Fruit fly (Drosophila melanogaster) whole organism, embryonic: ENCODE results near the gene CG16984.
A peak's percentile ranks its signal among the peaks of the same experiment; 100 is the strongest.

Source experiments
- Abd-B ChIP-seq: fragments of 200-800 bp; sonication (Bioruptor generic); optimal IDR thresholded peaks from 2 replicates; lab custom pipeline; 2018; ENCODE audit warnings: missing biosample characterization, mild to moderate bottlenecking, missing genetic modification characterization, moderate library complexity
- Atf3 ChIP-seq: fragments of 200-800 bp; sonication (Bioruptor generic); optimal IDR thresholded peaks from 3 replicates; lab custom pipeline; 2016; ENCODE audit warnings: missing biosample characterization, missing genetic modification characterization
- CG10462 ChIP-seq: fragments of 200-800 bp; sonication (Bioruptor generic); optimal IDR thresholded peaks from 2 replicates; lab custom pipeline; 2016; ENCODE audit warnings: missing biosample characterization, missing genetic modification characterization
- CG10565 ChIP-seq: fragments of 200-800 bp; sonication (Bioruptor generic); optimal IDR thresholded peaks from 3 replicates; lab custom pipeline; 2016; ENCODE audit warnings: missing biosample characterization, mild to moderate bottlenecking, missing genetic modification characterization
- CG12236 ChIP-seq: fragments of 200-800 bp; sonication (Bioruptor generic); optimal IDR thresholded peaks from 2 replicates; lab custom pipeline; 2016; ENCODE audit warnings: missing biosample characterization, missing genetic modification characterization
- CG13287 ChIP-seq: fragments of 200-800 bp; sonication (Bioruptor generic); IDR thresholded peaks from 2 replicates; pipeline ENCODE4 v1.3.6; 2022; ENCODE audit warnings: missing biosample characterization, missing genetic modification characterization; ENCODE audit not compliant: partially characterized antibody
- CG14860 ChIP-seq: fragments of 200-800 bp; sonication (Bioruptor generic); IDR thresholded peaks from 3 replicates; pipeline ENCODE4 v1.3.6; 2022; ENCODE audit warnings: missing biosample characterization, missing genetic modification characterization; ENCODE audit not compliant: partially characterized antibody
- CG14965 ChIP-seq: fragments of 200-800 bp; sonication (Bioruptor generic); optimal IDR thresholded peaks from 2 replicates; lab custom pipeline; 2016; ENCODE audit warnings: missing biosample characterization, missing genetic modification characterization, borderline replicate concordance
- CG17912 ChIP-seq: fragments of 200-800 bp; sonication (Bioruptor generic); optimal IDR thresholded peaks from 2 replicates; lab custom pipeline; 2018; ENCODE audit warnings: missing biosample characterization, mild to moderate bottlenecking, missing genetic modification characterization
- CG1832 ChIP-seq: fragments of 200-800 bp; sonication (Bioruptor generic); optimal IDR thresholded peaks from 2 replicates; lab custom pipeline; 2017; ENCODE audit warnings: missing biosample characterization, mild to moderate bottlenecking, missing genetic modification characterization, inconsistent platforms
- CG2199 ChIP-seq: fragments of 200-800 bp; sonication (Bioruptor generic); IDR thresholded peaks from 3 replicates; pipeline ENCODE4 v1.3.6; 2022; ENCODE audit warnings: missing biosample characterization, missing genetic modification characterization
- CG3065 ChIP-seq: fragments of 200-800 bp; sonication (Bioruptor generic); optimal IDR thresholded peaks from 2 replicates; lab custom pipeline; 2016; ENCODE audit warnings: missing biosample characterization, missing genetic modification characterization
- CG31441 ChIP-seq: fragments of 200-800 bp; sonication (Bioruptor generic); IDR thresholded peaks from 2 replicates; pipeline ENCODE4 v1.3.6; 2022; ENCODE audit warnings: missing biosample characterization, missing genetic modification characterization
- CG3281 ChIP-seq: fragments of 200-800 bp; sonication (Bioruptor generic); optimal IDR thresholded peaks from 3 replicates; lab custom pipeline; 2017; ENCODE audit warnings: missing biosample characterization, mild to moderate bottlenecking, missing genetic modification characterization
- CG5245 ChIP-seq: fragments of 200-800 bp; sonication (Bioruptor generic); optimal IDR thresholded peaks from 3 replicates; lab custom pipeline; 2016; ENCODE audit warnings: missing biosample characterization, missing genetic modification characterization
- CG9215 ChIP-seq: fragments of 200-800 bp; sonication (Bioruptor generic); IDR thresholded peaks from 2 replicates; pipeline ENCODE4 v1.3.6; 2022; ENCODE audit warnings: missing biosample characterization, missing genetic modification characterization
- CG9876 ChIP-seq: fragments of 200-800 bp; sonication (Bioruptor generic); optimal IDR thresholded peaks from 2 replicates; lab custom pipeline; 2016; ENCODE audit warnings: missing biosample characterization, missing genetic modification characterization
- Camta ChIP-seq: fragments of 200-800 bp; sonication (Bioruptor generic); optimal IDR thresholded peaks from 2 replicates; lab custom pipeline; 2016; ENCODE audit warnings: missing biosample characterization, missing genetic modification characterization
- Dp ChIP-seq: fragments of 200-800 bp; sonication (Bioruptor generic); optimal IDR thresholded peaks from 2 replicates; lab custom pipeline; 2018; ENCODE audit warnings: missing biosample characterization, mild to moderate bottlenecking, missing genetic modification characterization, moderate library complexity
- HLH3B ChIP-seq: fragments of 200-800 bp; sonication (Bioruptor generic); IDR thresholded peaks from 2 replicates; pipeline ENCODE4 v1.3.6; 2022; ENCODE audit warnings: missing biosample characterization, missing genetic modification characterization
- Hand ChIP-seq: fragments of 200-800 bp; sonication (Bioruptor generic); optimal IDR thresholded peaks from 2 replicates; lab custom pipeline; 2017; ENCODE audit warnings: mild to moderate bottlenecking, missing biosample characterization, missing genetic modification reagents, missing genetic modification characterization
- Ravus ChIP-seq: fragments of 200-800 bp; sonication (Bioruptor generic); IDR thresholded peaks from 2 replicates; pipeline ENCODE4 v1.3.6; 2022; ENCODE audit warnings: missing biosample characterization, missing genetic modification characterization
- Sox100B ChIP-seq: fragments of 200-800 bp; sonication (Bioruptor generic); optimal IDR thresholded peaks from 3 replicates; lab custom pipeline; 2018; ENCODE audit warnings: missing biosample characterization, mild to moderate bottlenecking, missing genetic modification characterization
- abd-A ChIP-seq: fragments of 200-800 bp; sonication (Bioruptor generic); optimal IDR thresholded peaks from 3 replicates; lab custom pipeline; 2019; ENCODE audit warnings: missing biosample characterization, mild to moderate bottlenecking, missing genetic modification characterization, moderate library complexity
- ash1 ChIP-seq: fragments of 200-800 bp; sonication (Bioruptor generic); optimal IDR thresholded peaks from 2 replicates; lab custom pipeline; 2018; ENCODE audit warnings: missing biosample characterization, mild to moderate bottlenecking, missing genetic modification characterization
- bcd ChIP-seq: fragments of 200-800 bp; sonication (Bioruptor generic); optimal IDR thresholded peaks from 2 replicates; lab custom pipeline; 2017; ENCODE audit warnings: missing biosample characterization, mild to moderate bottlenecking, missing genetic modification characterization
- bsh ChIP-seq, 2 experiments: fragments of 200-800 bp; sonication (Bioruptor generic); optimal IDR thresholded peaks; 2 replicates each; lab custom pipeline; 2017 to 2018; ENCODE audit warnings: mild to moderate bottlenecking in 2 of 2, missing biosample characterization in 2 of 2, missing genetic modification characterization in 2 of 2, moderate library complexity in 1 of 2
- chinmo ChIP-seq: fragments of 200-800 bp; sonication (Bioruptor generic); IDR thresholded peaks from 4 replicates; pipeline ENCODE4 v1.3.6; 2022; ENCODE audit warnings: missing biosample characterization, missing genetic modification characterization; ENCODE audit not compliant: partially characterized antibody
- croc ChIP-seq: fragments of 200-800 bp; sonication (Bioruptor generic); conservative IDR thresholded peaks from 3 replicates; pipeline ENCODE4 v1.3.6; 2022; ENCODE audit warnings: missing biosample characterization, missing genetic modification characterization
- dan ChIP-seq: fragments of 200-800 bp; sonication (Bioruptor generic); IDR thresholded peaks from 2 replicates; pipeline ENCODE4 v1.3.6; 2022; ENCODE audit warnings: missing biosample characterization, missing genetic modification characterization
- dm ChIP-seq: fragments of 200-800 bp; sonication (Bioruptor generic); optimal IDR thresholded peaks from 3 replicates; lab custom pipeline; 2016; ENCODE audit warnings: missing biosample characterization, missing genetic modification characterization
- dmrt99B ChIP-seq: fragments of 200-800 bp; sonication (Bioruptor generic); optimal IDR thresholded peaks from 2 replicates; lab custom pipeline; 2018; ENCODE audit warnings: missing biosample characterization, mild to moderate bottlenecking, missing genetic modification characterization, moderate library complexity
- dpn ChIP-seq, 2 experiments: fragments of 200-800 bp; sonication (Bioruptor generic); optimal IDR thresholded peaks; 3 replicates each; lab custom pipeline; 2016; ENCODE audit warnings: missing biosample characterization in 2 of 2, missing genetic modification characterization in 2 of 2
- fd96Cb ChIP-seq: fragments of 200-800 bp; sonication (Bioruptor generic); optimal IDR thresholded peaks from 2 replicates; lab custom pipeline; 2018; ENCODE audit warnings: missing biosample characterization, mild to moderate bottlenecking, missing genetic modification characterization, moderate library complexity
- gsb-n ChIP-seq: fragments of 200-800 bp; sonication (Bioruptor generic); optimal IDR thresholded peaks from 3 replicates; lab custom pipeline; 2018; ENCODE audit warnings: missing biosample characterization, mild to moderate bottlenecking, missing genetic modification characterization
- ind ChIP-seq: fragments of 200-800 bp; sonication (Bioruptor generic); optimal IDR thresholded peaks from 3 replicates; lab custom pipeline; 2016; ENCODE audit warnings: missing biosample characterization, missing genetic modification characterization
- inv ChIP-seq: fragments of 200-800 bp; sonication (Bioruptor generic); IDR thresholded peaks from 2 replicates; pipeline ENCODE4 v1.3.6; 2022; ENCODE audit warnings: missing biosample characterization, missing genetic modification characterization; ENCODE audit not compliant: partially characterized antibody
- mld ChIP-seq: fragments of 200-800 bp; sonication (Bioruptor generic); IDR thresholded peaks from 3 replicates; pipeline ENCODE4 v1.3.6; 2022; ENCODE audit warnings: missing biosample characterization, missing genetic modification characterization; ENCODE audit not compliant: partially characterized antibody
- oc ChIP-seq: fragments of 200-800 bp; sonication (Bioruptor generic); optimal IDR thresholded peaks from 2 replicates; lab custom pipeline; 2018; ENCODE audit warnings: missing biosample characterization, mild to moderate bottlenecking, missing genetic modification characterization, moderate library complexity
- p53 ChIP-seq: fragments of 200-800 bp; sonication (Bioruptor generic); optimal IDR thresholded peaks from 2 replicates; lab custom pipeline; 2016; ENCODE audit warnings: missing biosample characterization, missing genetic modification characterization
- pita ChIP-seq: fragments of 200-800 bp; sonication (Bioruptor generic); optimal IDR thresholded peaks from 2 replicates; lab custom pipeline; 2017; ENCODE audit warnings: missing biosample characterization, mild to moderate bottlenecking, missing genetic modification characterization
- psq ChIP-seq: fragments of 200-800 bp; sonication (Bioruptor generic); optimal IDR thresholded peaks from 2 replicates; lab custom pipeline; 2017; ENCODE audit warnings: missing biosample characterization, missing genetic modification characterization
- ranshi ChIP-seq: fragments of 200-800 bp; sonication (Bioruptor generic); IDR thresholded peaks from 2 replicates; pipeline ENCODE4 v1.3.6; 2022; ENCODE audit warnings: missing biosample characterization, missing genetic modification characterization
- scrt ChIP-seq: fragments of 200-800 bp; sonication (Bioruptor generic); optimal IDR thresholded peaks from 2 replicates; lab custom pipeline; 2018; ENCODE audit warnings: missing biosample characterization, mild to moderate bottlenecking, missing genetic modification characterization, moderate library complexity
- sens ChIP-seq: fragments of 200-800 bp; sonication (Bioruptor generic); peaks from one replicate; lab custom pipeline; 2016; ENCODE audit warnings: missing biosample characterization, missing genetic modification characterization
- sqz ChIP-seq: fragments of 200-800 bp; sonication (Bioruptor generic); optimal IDR thresholded peaks from 3 replicates; lab custom pipeline; 2018; ENCODE audit warnings: missing biosample characterization, mild to moderate bottlenecking, missing genetic modification characterization
- stc ChIP-seq: fragments of 200-800 bp; sonication (Bioruptor generic); IDR thresholded peaks from 2 replicates; pipeline ENCODE4 v1.3.6; 2022; ENCODE audit warnings: missing biosample characterization, missing genetic modification characterization
- tup ChIP-seq: fragments of 200-800 bp; sonication (Bioruptor generic); optimal IDR thresholded peaks from 2 replicates; lab custom pipeline; 2016; ENCODE audit warnings: missing biosample characterization, mild to moderate bottlenecking, missing genetic modification characterization, moderate library complexity
- unc-4 ChIP-seq: fragments of 200-800 bp; sonication (Bioruptor generic); IDR thresholded peaks from 2 replicates; pipeline ENCODE4 v1.3.6; 2022; ENCODE audit warnings: missing biosample characterization, missing genetic modification characterization; ENCODE audit not compliant: partially characterized antibody
- yki ChIP-seq: fragments of >200 bp; optimal IDR thresholded peaks from 3 replicates; lab custom pipeline; 2018

Gene CG16984

DNA sequence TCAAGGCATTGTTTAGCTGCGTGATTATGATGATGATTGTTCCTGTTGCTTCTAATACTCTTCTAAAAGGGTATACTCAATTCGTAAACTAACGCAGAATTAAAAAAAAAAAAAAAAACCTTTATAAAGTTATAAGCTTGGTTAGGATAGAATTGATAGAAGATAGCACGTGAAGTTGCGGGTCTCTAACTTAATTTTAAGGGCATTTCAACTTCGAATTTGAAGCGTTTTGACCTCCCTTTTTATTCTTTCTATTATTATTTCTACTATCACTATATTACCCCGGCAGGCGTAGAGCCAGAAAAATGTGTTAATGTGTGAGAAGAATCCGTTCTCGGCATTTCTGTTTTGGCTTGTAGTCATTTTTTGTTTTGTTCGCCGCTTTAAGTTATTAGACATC lies 16.8 kb upstream of the CG16984 start (continued):
- TF ChIP-seq CG17912 (GFP tag; lab: Kevin White, UChicago) (no peak), CG5245 (GFP tag; lab: Kevin White, UChicago) (peak; percentile 36), bcd (GFP tag; lab: Kevin White, UChicago) (peak; percentile 33), dmrt99B (tag; lab: Kevin White, UChicago) (peak; percentile 67), gsb-n (tag; lab: Kevin White, UChicago) (peak; percentile 67), inv (GFP tag; lab: Robert Waterston, UW) (no peak), psq (GFP tag; lab: Kevin White, UChicago) (no peak), yki (lab: Kevin White, UChicago) (no peak), CG3065 (GFP tag; lab: Kevin White, UChicago) (no peak), CG14965 (GFP tag; lab: Kevin White, UChicago) (no peak), fd96Cb (tag; lab: Kevin White, UChicago) (peak; percentile 72), sqz (GFP tag; lab: Kevin White, UChicago) (peak; percentile 51), Hand (GFP tag; lab: Kevin White, UChicago) (no peak), CG9215 (peak; percentile 8; the same call in 1 of the 2 replicates), CG10462 (peak; percentile 11), Camta (GFP tag; lab: Kevin White, UChicago) (peak; percentile 55), CG1832 (GFP tag; lab: Kevin White, UChicago) (no peak), HLH3B (GFP tag; lab: Robert Waterston, UW) (peak; percentile 73), dm (peak; percentile 22), Ravus (GFP tag; lab: Robert Waterston, UW) (no peak; the same call in 1 of the 2 replicates), CG10565 (GFP tag; lab: Kevin White, UChicago) (no peak), ash1 (GFP tag; lab: Kevin White, UChicago) (no peak), Abd-B (GFP tag; lab: Kevin White, UChicago) (peak; percentile 64), CG9876 (GFP tag; lab: Kevin White, UChicago) (no peak), Sox100B (GFP tag; lab: Kevin White, UChicago) (peak; percentile 66), pita (GFP tag; lab: Kevin White, UChicago) (no peak), ind (peak; percentile 55), Atf3 (peak; percentile 41), oc (peak; percentile 60), Dp (GFP tag; lab: Kevin White, UChicago) (no peak), ranshi (GFP tag; lab: Robert Waterston, UW) (peak; percentile 53; the same call in 1 of the 2 replicates), croc (GFP tag; lab: Robert Waterston, UW) (peak; percentile 63), p53 (GFP tag; lab: Kevin White, UChicago) (no peak), stc (0 out of 2 replicates have a peak, but pooled peaks have one; percentile 38), CG12236 (no peak)

DNA sequence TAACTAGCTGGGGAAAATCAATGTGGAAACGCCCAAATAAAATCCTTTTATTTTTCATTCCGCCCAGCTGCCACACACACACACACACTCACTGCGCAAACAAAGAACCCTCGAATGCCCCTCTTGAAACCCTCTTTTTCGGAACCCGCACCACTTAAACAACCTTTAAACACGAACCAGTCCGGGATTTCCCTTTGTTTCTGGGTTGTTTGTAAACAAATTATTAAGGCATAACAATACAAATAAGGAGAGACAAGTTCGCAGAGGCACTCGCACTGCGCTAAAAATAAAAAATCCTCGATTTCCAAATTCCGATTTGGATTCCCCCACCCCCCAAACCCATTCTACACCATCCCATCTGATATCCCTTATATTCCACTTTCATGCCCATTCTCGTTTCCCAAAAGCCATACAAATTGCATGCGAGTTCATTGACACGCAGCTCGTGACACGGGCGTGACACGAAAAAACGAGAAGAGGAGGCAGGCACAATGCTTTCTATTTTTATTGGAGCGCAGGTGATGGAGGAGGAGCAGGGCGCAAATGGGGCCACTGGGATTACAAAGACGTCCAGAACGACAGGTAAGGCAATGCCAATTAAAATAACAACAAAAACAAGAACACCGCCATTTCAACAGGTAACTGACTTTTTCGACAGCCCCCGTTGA lies 15.9 kb upstream of the CG16984 start:
- peak; percentile 19 for TF ChIP-seq abd-A (tag; lab: Kevin White, UChicago)
- no peak for TF ChIP-seq dpn (GFP tag; optimal IDR thresholded peaks at IDR 0.05; lab: Kevin White, UChicago)
- TF ChIP-seq CG3281 (GFP tag; lab: Kevin White, UChicago), result no peak
- peak; percentile 21 for TF ChIP-seq scrt (GFP tag; lab: Kevin White, UChicago)
- TF ChIP-seq CG9876 (GFP tag; lab: Kevin White, UChicago), result no peak
- TF ChIP-seq bsh (GFP tag; optimal IDR thresholded peaks at IDR 0.05; lab: Kevin White, UChicago), result no peak
- TF ChIP-seq CG31441 (GFP tag; lab: Robert Waterston, UW), result no peak
- TF ChIP-seq dan (GFP tag; lab: Robert Waterston, UW), result no peak
- peak; percentile 64; the same call in 2 of the 3 replicates for TF ChIP-seq CG14860 (GFP tag; lab: Robert Waterston, UW)
- TF ChIP-seq chinmo (GFP tag; lab: Robert Waterston, UW), result 0 out of 4 replicates have a peak, but pooled peaks have one; percentile 27
- peak; percentile 47 for TF ChIP-seq unc-4 (GFP tag; lab: Robert Waterston, UW)
- no peak for TF ChIP-seq tup (GFP tag; lab: Kevin White, UChicago)
- 0 out of 3 replicates have a peak, but pooled peaks have one; percentile 45 for TF ChIP-seq CG2199 (GFP tag; lab: Robert Waterston, UW)
- peak; percentile 41 for TF ChIP-seq CG13287
- TF ChIP-seq sens, result peak; percentile 23
- peak; percentile 83 for TF ChIP-seq mld (GFP tag; lab: Robert Waterston, UW)
